Fruit fly (Drosophila melanogaster): ENCODE data around the gene CG10479.

Gene CG10479

DNA sequence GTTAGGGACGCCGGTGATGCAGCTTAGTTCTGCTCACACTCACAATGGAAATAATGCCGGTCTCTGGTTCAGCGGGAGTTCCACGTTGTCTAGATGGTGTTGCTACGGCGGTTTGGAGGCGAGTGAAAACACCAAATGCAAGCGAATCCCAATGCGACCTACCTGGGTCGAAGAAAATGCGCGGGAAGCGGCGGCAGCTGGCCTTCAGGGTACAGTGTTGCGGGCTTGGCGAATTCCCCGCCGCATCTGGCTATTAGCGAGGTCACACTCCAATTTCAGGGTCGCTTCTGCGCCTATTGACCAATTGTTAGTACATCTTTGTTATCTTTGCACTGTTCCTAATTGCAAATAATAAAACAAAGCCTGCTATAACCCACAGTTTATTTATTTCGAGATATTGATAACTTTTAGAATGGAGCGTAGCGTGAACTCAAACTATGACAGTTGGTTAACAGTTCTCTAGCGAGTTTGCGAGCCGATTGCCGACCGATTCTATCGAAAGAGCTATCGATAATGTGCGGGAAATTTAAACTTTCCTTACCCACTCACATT is 43.4 kb downstream of the CG10479 start, which contains the start of gene Rcc1 (continued):
- TF ChIP-seq Nf-YA (GFP tag; IDR thresholded peaks at IDR 0.05), result no peak
- TF ChIP-seq inv (GFP tag; IDR thresholded peaks at IDR 0.05; ENCODE audit: partially characterized antibody), result peak; percentile 54
- no peak for TF ChIP-seq mam (GFP tag; optimal IDR thresholded peaks at IDR 0.05)
- no peak for TF ChIP-seq CG42726 (GFP tag; IDR thresholded peaks at IDR 0.05; ENCODE audit: partially characterized antibody)
- no peak for TF ChIP-seq Aef1 (GFP tag; IDR thresholded peaks at IDR 0.05)
- TF ChIP-seq CG10209 (GFP tag; optimal IDR thresholded peaks at IDR 0.05), result no peak
- no peak for TF ChIP-seq nom (GFP tag; optimal IDR thresholded peaks at IDR 0.05)
- TF ChIP-seq lbe (GFP tag; optimal IDR thresholded peaks at IDR 0.05), result no peak
- no peak for TF ChIP-seq CG6654 (GFP tag; optimal IDR thresholded peaks at IDR 0.05)
- no peak for TF ChIP-seq onecut (GFP tag; IDR thresholded peaks at IDR 0.05)
- peak; percentile 1 for TF ChIP-seq ind (GFP tag; optimal IDR thresholded peaks at IDR 0.05)
- no peak for TF ChIP-seq CG3407 (GFP tag; optimal IDR thresholded peaks at IDR 0.05)
- TF ChIP-seq da (GFP tag; optimal IDR thresholded peaks at IDR 0.05), result peak; percentile 79
- no peak for TF ChIP-seq ATbp (GFP tag; optimal IDR thresholded peaks at IDR 0.05)
- TF ChIP-seq lmd (GFP tag; IDR thresholded peaks at IDR 0.05), result no peak
- no peak for TF ChIP-seq croc (GFP tag; conservative IDR thresholded peaks at IDR 0.05)
- no peak for TF ChIP-seq CG11695 (GFP tag; IDR thresholded peaks at IDR 0.05)
- peak; percentile 64 for TF ChIP-seq Tbp (GFP tag; optimal IDR thresholded peaks at IDR 0.05)
- TF ChIP-seq ara (GFP tag; IDR thresholded peaks at IDR 0.05), result no peak
- no peak for TF ChIP-seq CG17361 (GFP tag; IDR thresholded peaks at IDR 0.05)
- TF ChIP-seq stwl (tag; optimal IDR thresholded peaks at IDR 0.05), result peak; percentile 52
- peak; percentile 90 for TF ChIP-seq hkb (optimal IDR thresholded peaks at IDR 0.05)
- no peak for TF ChIP-seq hkb (GFP tag; IDR thresholded peaks at IDR 0.05)
- TF ChIP-seq CG11247 (GFP tag; IDR thresholded peaks at IDR 0.05), result no peak
- TF ChIP-seq knrl (GFP tag; IDR thresholded peaks at IDR 0.05; ENCODE audit: partially characterized antibody), result peak; percentile 68
- no peak for TF ChIP-seq Side (GFP tag; optimal IDR thresholded peaks at IDR 0.05)
- peak; percentile 65 for TF ChIP-seq Bgb (GFP tag; IDR thresholded peaks at IDR 0.05; ENCODE audit: partially characterized antibody)
- TF ChIP-seq CG17328 (GFP tag; IDR thresholded peaks at IDR 0.05), result 0 out of 2 replicates have a peak, but pooled peaks have one; percentile 12
- TF ChIP-seq tna (GFP tag; IDR thresholded peaks at IDR 0.05; ENCODE audit: partially characterized antibody), result no peak; the same call in 1 of the 2 replicates
- no peak for TF ChIP-seq Trl (optimal IDR thresholded peaks at IDR 0.05)
- TF ChIP-seq Trl (GFP tag; optimal IDR thresholded peaks at IDR 0.05), result peak; percentile 16
- TF ChIP-seq fu2 (GFP tag; optimal IDR thresholded peaks at IDR 0.05), result no peak
- no peak for TF ChIP-seq CG8089 (GFP tag; optimal IDR thresholded peaks at IDR 0.05)
- TF ChIP-seq otp (GFP tag; IDR thresholded peaks at IDR 0.05), result 0 out of 3 replicates have a peak, but pooled peaks have one; percentile 9
- TF ChIP-seq Dfd (GFP tag; optimal IDR thresholded peaks at IDR 0.05), result no peak
- no peak for TF ChIP-seq Fer2 (tag; optimal IDR thresholded peaks at IDR 0.05)
- no peak for TF ChIP-seq Atf6 (GFP tag; IDR thresholded peaks at IDR 0.05)
- TF ChIP-seq CG7839 (tag; optimal IDR thresholded peaks at IDR 0.05), result no peak
- no peak for TF ChIP-seq btn (GFP tag; optimal IDR thresholded peaks at IDR 0.05)
- TF ChIP-seq D19B (GFP tag; optimal IDR thresholded peaks at IDR 0.05), result no peak
- peak; percentile 51 for TF ChIP-seq CG2120 (GFP tag; optimal IDR thresholded peaks at IDR 0.05)
- no peak for TF ChIP-seq az2 (GFP tag; optimal IDR thresholded peaks at IDR 0.05)
- TF ChIP-seq Lim3 (GFP tag; IDR thresholded peaks at IDR 0.05), result no peak
- peak; percentile 14 to 24 for TF ChIP-seq dpn (GFP tag; optimal IDR thresholded peaks at IDR 0.05)
- TF ChIP-seq Sry-β (GFP tag; optimal IDR thresholded peaks at IDR 0.05), result peak; percentile 99
- no peak for TF ChIP-seq rib (GFP tag; IDR thresholded peaks at IDR 0.05)
- no peak for TF ChIP-seq CG17385 (GFP tag; optimal IDR thresholded peaks at IDR 0.05)
- no peak for TF ChIP-seq CG12219 (GFP tag; optimal IDR thresholded peaks at IDR 0.05)
- no peak for TF ChIP-seq grn (GFP tag; optimal IDR thresholded peaks at IDR 0.05)
- no peak for TF ChIP-seq CG11456 (GFP tag; IDR thresholded peaks at IDR 0.05)
- TF ChIP-seq Rx (GFP tag; IDR thresholded peaks at IDR 0.05), result no peak
- no peak for TF ChIP-seq disco-r (GFP tag; optimal IDR thresholded peaks at IDR 0.05)

Measured in whole organism, embryonic.